Fruit fly (Drosophila melanogaster): ENCODE data around the gene BI-1.

The BI-1 gene

dm6 chr3L:8314788-8315140, 6.0 kb upstream of the BI-1 start (continued):
- TF ChIP-seq salm (tag; optimal IDR thresholded peaks at IDR 0.05): no peak
- TF ChIP-seq pan (optimal IDR thresholded peaks at IDR 0.05): no peak
- TF ChIP-seq pan (GFP tag; optimal IDR thresholded peaks at IDR 0.05 in 1 of 2, IDR thresholded peaks at IDR 0.05 in 1 of 2): no peak
- TF ChIP-seq Xrp1 (GFP tag; IDR thresholded peaks at IDR 0.05): peak; percentile 30; the same call in 1 of the 2 replicates
- no peak for TF ChIP-seq TFAM (GFP tag; optimal IDR thresholded peaks at IDR 0.05)
- no peak for TF ChIP-seq maf-S (GFP tag; optimal IDR thresholded peaks at IDR 0.05)
- no peak; the same call in 1 of the 2 replicates for TF ChIP-seq chm (GFP tag; IDR thresholded peaks at IDR 0.05)
- TF ChIP-seq unpg (GFP tag; optimal IDR thresholded peaks at IDR 0.05): no peak
- no peak for TF ChIP-seq CG4404 (GFP tag; IDR thresholded peaks at IDR 0.05)
- no peak for TF ChIP-seq gsb-n (tag; optimal IDR thresholded peaks at IDR 0.05)
- no peak for TF ChIP-seq CG6175 (GFP tag; IDR thresholded peaks at IDR 0.05)
- TF ChIP-seq abd-A (tag; optimal IDR thresholded peaks at IDR 0.05): no peak
- TF ChIP-seq CG9932 (GFP tag; IDR thresholded peaks at IDR 0.05): peak; percentile 56
- TF ChIP-seq sr (GFP tag; IDR thresholded peaks at IDR 0.05): no peak
- TF ChIP-seq Xbp1 (GFP tag; optimal IDR thresholded peaks at IDR 0.05): peak; percentile 47
- TF ChIP-seq Gug (GFP tag; IDR thresholded peaks at IDR 0.05): peak; percentile 15; the same call in 1 of the 4 replicates
- TF ChIP-seq row (GFP tag; IDR thresholded peaks at IDR 0.05): peak; percentile 68
- 0 out of 2 replicates have a peak, but pooled peaks have one; percentile 36 for TF ChIP-seq ranshi (GFP tag; IDR thresholded peaks at IDR 0.05)
- no peak for TF ChIP-seq Ravus (GFP tag; IDR thresholded peaks at IDR 0.05)
- TF ChIP-seq kay (GFP tag; optimal IDR thresholded peaks at IDR 0.05): no peak
- TF ChIP-seq ab (GFP tag; optimal IDR thresholded peaks at IDR 0.05): no peak
- TF ChIP-seq Lpt (GFP tag; optimal IDR thresholded peaks at IDR 0.05): no peak
- TF ChIP-seq dysf (GFP tag; IDR thresholded peaks at IDR 0.05): no peak; the same call in 2 of the 3 replicates
- TF ChIP-seq Dek (tag; optimal IDR thresholded peaks at IDR 0.05): no peak
- TF ChIP-seq CG14050 (GFP tag; IDR thresholded peaks at IDR 0.05): no peak; the same call in 2 of the 3 replicates
- no peak for TF ChIP-seq dpn (GFP tag; optimal IDR thresholded peaks at IDR 0.05)
- no peak for TF ChIP-seq hb (GFP tag; IDR thresholded peaks at IDR 0.05; ENCODE audit: partially characterized antibody)
- TF ChIP-seq CG2129 (GFP tag; IDR thresholded peaks at IDR 0.05; ENCODE audit: partially characterized antibody): no peak
- no peak for TF ChIP-seq Dp (GFP tag; optimal IDR thresholded peaks at IDR 0.05)
- TF ChIP-seq caup (GFP tag; optimal IDR thresholded peaks at IDR 0.05; ENCODE audit: severe bottlenecking): no peak
- TF ChIP-seq toy (GFP tag; IDR thresholded peaks at IDR 0.05): no peak
- TF ChIP-seq Chrac-16 (GFP tag; optimal IDR thresholded peaks at IDR 0.05): peak; percentile 9
- TF ChIP-seq Dip2 (GFP tag; IDR thresholded peaks at IDR 0.05): no peak
- no peak for TF ChIP-seq Oli (tag; optimal IDR thresholded peaks at IDR 0.05)
- no peak for TF ChIP-seq CG12659 (GFP tag; optimal IDR thresholded peaks at IDR 0.05)
- no peak for TF ChIP-seq CG17328 (GFP tag; IDR thresholded peaks at IDR 0.05)
- peak; percentile 96 for TF ChIP-seq D19B (GFP tag; optimal IDR thresholded peaks at IDR 0.05)
- TF ChIP-seq zfh1 (GFP tag; IDR thresholded peaks at IDR 0.05): no peak; the same call in 2 of the 3 replicates
- TF ChIP-seq Six4 (GFP tag; optimal IDR thresholded peaks at IDR 0.05): peak; percentile 0
- no peak for TF ChIP-seq Elba2 (GFP tag; optimal IDR thresholded peaks at IDR 0.05)
- TF ChIP-seq H2.0 (GFP tag; IDR thresholded peaks at IDR 0.05): 0 out of 2 replicates have a peak, but pooled peaks have one; percentile 24
- no peak for TF ChIP-seq CG10565 (GFP tag; optimal IDR thresholded peaks at IDR 0.05)
- TF ChIP-seq NFAT (GFP tag; IDR thresholded peaks at IDR 0.05): peak; percentile 69
- peak; percentile 11 for TF ChIP-seq CG13775 (GFP tag; optimal IDR thresholded peaks at IDR 0.05)
- TF ChIP-seq peb (GFP tag; IDR thresholded peaks at IDR 0.05): no peak
- TF ChIP-seq oc (tag; optimal IDR thresholded peaks at IDR 0.05): no peak
- TF ChIP-seq CG3281 (GFP tag; optimal IDR thresholded peaks at IDR 0.05): peak; percentile 34
- no peak for TF ChIP-seq CG11696 (GFP tag; IDR thresholded peaks at IDR 0.05)
- peak; percentile 11 for TF ChIP-seq vvl (GFP tag; IDR thresholded peaks at IDR 0.05)
- TF ChIP-seq Doc2 (GFP tag; IDR thresholded peaks at IDR 0.05): no peak
- TF ChIP-seq CG3847 (GFP tag; IDR thresholded peaks at IDR 0.05): no peak
- TF ChIP-seq CG6854 (GFP tag; optimal IDR thresholded peaks at IDR 0.05): no peak
- no peak for TF ChIP-seq C15 (GFP tag; IDR thresholded peaks at IDR 0.05)
